Fruit fly (Drosophila melanogaster) whole organism, adult: ENCODE data around the gene CG33941.

ENCODE experiments used
- CG11617 ChIP-seq: fragments of 200-800 bp; sonication (Bioruptor generic); optimal IDR thresholded peaks from 2 replicates; lab custom pipeline; 2017; ENCODE audit warnings: mild to moderate bottlenecking, missing biosample characterization, missing genetic modification reagents, missing genetic modification characterization
- CG12768 ChIP-seq: fragments of 200-800 bp; sonication (Bioruptor generic); optimal IDR thresholded peaks from 2 replicates; lab custom pipeline; 2017; ENCODE audit warnings: missing biosample characterization, missing genetic modification characterization, mild to moderate bottlenecking, moderate library complexity, missing genetic modification reagents
- CG1620 ChIP-seq: fragments of 200-800 bp; sonication (Bioruptor generic); optimal IDR thresholded peaks from 2 replicates; lab custom pipeline; 2016; ENCODE audit warnings: missing biosample characterization, missing genetic modification characterization
- CG33017 ChIP-seq: fragments of 200-800 bp; sonication (Bioruptor generic); optimal IDR thresholded peaks from 2 replicates; lab custom pipeline; 2018; ENCODE audit warnings: missing biosample characterization, mild to moderate bottlenecking, missing genetic modification characterization, moderate library complexity
- CG5204 ChIP-seq: fragments of 200-800 bp; sonication (Bioruptor generic); optimal IDR thresholded peaks from 2 replicates; lab custom pipeline; 2016; ENCODE audit warnings: missing biosample characterization, missing genetic modification characterization
- Clk ChIP-seq: fragments of 200-800 bp; sonication (Bioruptor generic); optimal IDR thresholded peaks from 2 replicates; lab custom pipeline; 2017; ENCODE audit warnings: missing biosample characterization, missing genetic modification characterization
- Hr96 ChIP-seq: fragments of 200-800 bp; sonication (Bioruptor generic); optimal IDR thresholded peaks from 2 replicates; lab custom pipeline; 2016; ENCODE audit warnings: missing biosample characterization, missing genetic modification characterization
- Mnt ChIP-seq: fragments of 200-800 bp; sonication (Bioruptor generic); optimal IDR thresholded peaks from 2 replicates; lab custom pipeline; 2016; ENCODE audit warnings: missing biosample characterization, mild to moderate bottlenecking, missing genetic modification characterization
- bab1 ChIP-seq: fragments of 200-800 bp; sonication (Bioruptor generic); optimal IDR thresholded peaks from 3 replicates; lab custom pipeline; 2019; ENCODE audit warnings: missing biosample characterization, mild to moderate bottlenecking, missing genetic modification characterization, moderate library complexity
- kay ChIP-seq: fragments of 200-800 bp; sonication (Bioruptor generic); peaks from one replicate; lab custom pipeline; 2016; ENCODE audit warnings: missing biosample characterization, missing genetic modification characterization, borderline replicate concordance
- ovo ChIP-seq: fragments of 200-800 bp; sonication (Bioruptor generic); optimal IDR thresholded peaks from 2 replicates; lab custom pipeline; 2016; ENCODE audit warnings: missing biosample characterization, missing genetic modification characterization
- pad ChIP-seq: fragments of 200-800 bp; sonication (Bioruptor generic); optimal IDR thresholded peaks from 3 replicates; lab custom pipeline; 2017; ENCODE audit warnings: missing biosample characterization, missing genetic modification characterization, mild to moderate bottlenecking, moderate library complexity, missing genetic modification reagents
- tj ChIP-seq: fragments of 200-800 bp; sonication (Bioruptor generic); optimal IDR thresholded peaks from 3 replicates; lab custom pipeline; 2017; ENCODE audit warnings: missing biosample characterization, mild to moderate bottlenecking, missing genetic modification characterization, moderate library complexity

DNA sequence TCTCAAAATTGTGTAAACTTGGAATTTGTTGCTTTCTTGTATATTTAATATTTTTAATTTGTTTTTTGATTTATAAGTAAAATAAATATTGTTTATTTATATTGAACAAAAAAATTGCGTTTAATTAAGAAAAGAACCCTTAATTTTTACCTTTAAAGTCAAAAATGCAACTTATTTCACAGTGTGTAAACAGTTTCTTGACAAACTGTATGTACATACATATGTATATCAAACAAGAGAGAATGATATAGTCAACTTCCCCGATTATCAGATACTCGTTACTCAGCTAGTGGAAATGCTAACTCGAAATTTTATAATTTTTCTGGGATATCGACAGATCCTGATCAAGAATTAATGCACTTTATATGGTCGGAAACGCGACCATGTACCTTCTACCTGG, 46.3 kb upstream of the CG33941 start:
- no peak for TF ChIP-seq pad
- no peak for TF ChIP-seq Mnt (GFP tag; lab: Kevin White, UChicago)
- TF ChIP-seq CG12768 (GFP tag; lab: Kevin White, UChicago): no peak
- TF ChIP-seq CG1620 (GFP tag; lab: Kevin White, UChicago): no peak
- TF ChIP-seq Clk (GFP tag; lab: Kevin White, UChicago): no peak
- no peak for TF ChIP-seq CG5204
- no peak for TF ChIP-seq CG33017 (tag; lab: Kevin White, UChicago)
- no peak for TF ChIP-seq Hr96 (GFP tag; lab: Kevin White, UChicago)
- no peak for TF ChIP-seq CG11617 (GFP tag; lab: Kevin White, UChicago)
- TF ChIP-seq ovo (GFP tag; lab: Kevin White, UChicago): no peak
- TF ChIP-seq bab1 (GFP tag; lab: Kevin White, UChicago): no peak
- no peak for TF ChIP-seq kay (GFP tag; lab: Kevin White, UChicago)
- no peak for TF ChIP-seq tj (GFP tag; lab: Kevin White, UChicago)
